Worm (Caenorhabditis elegans): ENCODE results near the gene Y81B9A.4.

The Y81B9A.4 gene

DNA sequence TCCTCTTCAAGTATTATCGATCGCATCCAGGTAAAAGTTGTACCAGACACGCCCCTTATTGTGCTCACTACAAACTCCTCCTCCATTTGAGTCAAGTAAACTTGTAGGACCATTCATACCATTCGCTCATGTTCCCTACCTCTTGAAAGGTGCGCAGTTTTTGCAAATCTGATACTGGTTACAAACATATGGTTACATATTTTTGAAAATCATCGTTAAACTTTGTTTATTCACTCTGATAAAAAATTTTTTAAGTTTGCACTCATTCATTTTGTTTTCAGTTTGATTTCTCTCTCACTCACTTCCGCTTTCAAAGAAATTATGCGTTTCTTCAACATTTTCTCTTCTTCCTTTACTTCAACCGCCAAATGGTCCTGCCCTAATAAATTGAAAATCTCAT, 9.5 kb downstream of the Y81B9A.4 start, which contains the start of gene B0563.1:
Gene B0563.1, plus strand, starts transcription at position 301 of the 400 bp plus-strand sequence.
- TF ChIP-seq hmbx-1 (tag; optimal IDR thresholded peaks at IDR 0.05) (no peak), sea-1 (GFP tag; conservative IDR thresholded peaks at IDR 0.05) (no peak), aly-1 (tag; optimal IDR thresholded peaks at IDR 0.05) (no peak), ceh-36 (tag; optimal IDR thresholded peaks at IDR 0.05) (no peak), F13C5.2 (tag; optimal IDR thresholded peaks at IDR 0.05) (no peak), tbx-37 (GFP tag; conservative IDR thresholded peaks at IDR 0.05) (no peak), tbx-11 (GFP tag; IDR thresholded peaks at IDR 0.05) (no peak), scrt-1 (GFP tag; IDR thresholded peaks at IDR 0.05) (no peak), pes-1 (GFP tag; IDR thresholded peaks at IDR 0.05) (no peak), hmg-4 (GFP tag; optimal IDR thresholded peaks at IDR 0.05) (no peak), ceh-13 (GFP tag; optimal IDR thresholded peaks at IDR 0.05) (no peak), ama-1 (optimal IDR thresholded peaks at IDR 0.05) (no peak)

DNA sequence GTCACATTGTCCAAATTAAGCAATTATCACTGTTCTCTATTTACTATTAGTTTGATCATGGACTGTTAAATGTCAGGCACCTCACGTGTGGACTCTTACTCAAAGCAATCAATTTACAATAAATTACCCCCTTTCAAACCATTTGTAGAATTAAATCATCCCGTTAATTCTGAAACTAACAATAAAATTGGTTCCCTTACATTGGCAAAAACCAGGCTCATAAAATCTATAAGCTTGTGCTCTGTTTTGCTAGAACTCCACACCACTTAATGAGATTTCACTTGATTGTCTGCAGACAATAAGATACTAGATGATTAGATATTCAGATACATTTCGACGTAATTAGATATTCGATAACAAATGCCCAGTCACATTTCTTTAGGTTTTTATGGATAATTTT, 10.7 kb downstream of the Y81B9A.4 start:
- TF ChIP-seq scrt-1 (GFP tag; IDR thresholded peaks at IDR 0.05) (no peak), B0310.2 (tag; optimal IDR thresholded peaks at IDR 0.05) (no peak), hmg-4 (GFP tag; optimal IDR thresholded peaks at IDR 0.05) (no peak)

DNA sequence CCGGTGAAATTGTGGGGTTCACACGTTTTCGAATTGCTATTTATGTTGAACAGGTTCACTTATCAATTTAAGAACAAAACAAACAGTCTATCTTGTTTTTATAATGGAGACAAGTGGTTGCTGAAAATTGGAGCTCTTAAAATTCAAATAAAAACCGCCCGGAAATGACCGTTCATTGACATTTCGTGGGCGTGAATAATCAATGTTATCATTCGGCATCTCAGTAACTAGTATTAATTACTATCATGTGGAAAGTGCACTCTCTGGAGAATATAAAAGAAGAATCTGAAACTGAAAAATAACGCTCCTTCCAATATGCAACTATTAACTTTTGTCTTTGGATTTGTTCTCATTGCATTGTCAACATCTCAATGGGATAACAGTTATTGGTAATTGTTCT, 12.5 kb downstream of the Y81B9A.4 start, which contains the start of gene B0563.9:
Gene B0563.9, plus strand, starts transcription at position 301 of the 400 bp plus-strand sequence.
- TF ChIP-seq tbx-37 (GFP tag; conservative IDR thresholded peaks at IDR 0.05) (no peak), hmg-4 (GFP tag; optimal IDR thresholded peaks at IDR 0.05) (no peak), hnd-1 (tag; optimal IDR thresholded peaks at IDR 0.05) (no peak), ama-1 (optimal IDR thresholded peaks at IDR 0.05) (no peak), tbx-11 (GFP tag; IDR thresholded peaks at IDR 0.05) (no peak), ceh-13 (GFP tag; optimal IDR thresholded peaks at IDR 0.05) (no peak)

DNA sequence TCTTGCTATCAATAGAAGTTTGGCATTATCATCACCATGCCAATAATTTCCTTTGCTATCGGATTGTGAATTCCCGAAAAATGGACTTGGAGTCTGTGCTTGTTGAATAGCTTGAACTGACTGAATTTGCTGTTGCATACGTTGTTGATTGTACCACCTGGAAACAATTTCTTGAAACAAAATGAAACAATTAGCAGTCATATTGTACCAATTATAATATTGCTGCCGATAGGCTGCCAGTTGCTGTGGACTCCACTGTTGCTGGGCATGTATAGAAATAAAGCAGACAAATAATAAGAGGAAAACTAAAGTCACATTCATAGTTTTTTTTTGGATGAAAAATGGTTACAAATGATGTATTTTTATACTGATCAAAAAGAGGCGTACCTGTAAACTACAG, 13.8 kb downstream of the Y81B9A.4 start, which contains the start of gene B0563.10:
Gene B0563.10, minus strand, starts transcription at position 325 of the 400 bp plus-strand sequence.
- TF ChIP-seq hmbx-1 (tag; optimal IDR thresholded peaks at IDR 0.05) (no peak), hnd-1 (tag; optimal IDR thresholded peaks at IDR 0.05) (no peak), tra-4 (tag; optimal IDR thresholded peaks at IDR 0.05) (no peak), tbx-11 (GFP tag; IDR thresholded peaks at IDR 0.05) (no peak), scrt-1 (GFP tag; IDR thresholded peaks at IDR 0.05) (no peak)

DNA sequence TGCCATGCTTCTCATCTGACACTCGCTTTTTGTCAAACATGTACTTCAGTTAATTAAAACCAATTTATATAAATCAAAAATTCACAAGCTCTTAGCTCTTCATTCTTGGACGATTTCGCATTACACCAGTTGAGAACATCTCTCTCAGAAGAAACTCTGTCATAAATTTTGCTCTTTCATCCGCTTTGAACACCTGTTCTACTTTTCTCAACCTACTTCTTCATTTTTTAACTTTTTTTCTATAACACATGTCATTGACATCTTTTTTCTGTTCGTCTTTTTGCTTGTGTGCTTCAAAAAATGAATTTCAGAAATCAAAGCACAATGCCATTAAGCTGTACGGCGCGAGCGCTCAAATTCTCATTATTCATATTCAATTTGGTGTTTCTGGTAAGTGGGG, 17.9 kb downstream of the Y81B9A.4 start, which contains the start of gene tsp-11:
Gene tsp-11, plus strand, starts transcription at position 301 of the 400 bp plus-strand sequence.
- no peak for TF ChIP-seq hnd-1 (tag; optimal IDR thresholded peaks at IDR 0.05)
- no peak for TF ChIP-seq ceh-13 (GFP tag; optimal IDR thresholded peaks at IDR 0.05)
- TF ChIP-seq hmbx-1 (tag; optimal IDR thresholded peaks at IDR 0.05), result no peak
- no peak for TF ChIP-seq tbx-11 (GFP tag; IDR thresholded peaks at IDR 0.05)
- no peak for TF ChIP-seq scrt-1 (GFP tag; IDR thresholded peaks at IDR 0.05)
- TF ChIP-seq aly-1 (tag; optimal IDR thresholded peaks at IDR 0.05), result no peak
- no peak for TF ChIP-seq B0310.2 (tag; optimal IDR thresholded peaks at IDR 0.05)
- no peak for TF ChIP-seq ets-7 (tag; optimal IDR thresholded peaks at IDR 0.05)
- no peak for TF ChIP-seq tbx-37 (GFP tag; conservative IDR thresholded peaks at IDR 0.05)
- no peak for TF ChIP-seq pes-1 (GFP tag; IDR thresholded peaks at IDR 0.05)
- TF ChIP-seq ama-1 (optimal IDR thresholded peaks at IDR 0.05), result no peak
- no peak for TF ChIP-seq sea-1 (GFP tag; conservative IDR thresholded peaks at IDR 0.05)

DNA sequence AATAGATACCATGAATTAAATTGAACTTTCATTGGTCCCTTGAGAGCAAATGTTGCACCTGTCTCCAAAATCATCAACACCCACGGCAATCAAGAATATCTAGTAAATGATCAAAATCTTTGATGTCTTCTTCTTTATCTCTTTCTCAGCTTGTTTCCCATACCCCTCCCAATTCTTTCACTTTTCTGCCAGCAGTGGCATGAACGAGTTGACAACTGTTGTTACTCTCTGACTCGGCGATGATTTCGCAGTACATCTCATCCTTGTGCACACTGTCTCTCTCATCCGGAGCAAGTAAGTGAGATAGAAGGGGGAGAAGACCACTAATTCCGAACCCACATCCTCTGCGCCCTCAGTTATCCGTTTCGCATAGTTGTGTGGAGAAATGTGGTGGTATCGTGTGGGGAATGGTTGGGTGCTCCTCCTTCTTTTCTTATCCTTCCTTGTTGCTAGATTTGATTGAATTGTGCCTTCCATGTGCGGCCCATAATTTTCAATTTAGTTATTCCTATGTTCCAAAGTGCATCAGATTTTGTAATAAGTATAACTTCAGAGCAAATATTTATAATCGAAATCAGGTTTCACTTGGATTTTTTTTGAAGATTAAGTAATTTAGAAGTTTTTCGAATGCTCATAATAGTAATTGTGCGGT, 19.3 kb downstream of the Y81B9A.4 start:
- no peak for TF ChIP-seq ceh-13 (GFP tag; optimal IDR thresholded peaks at IDR 0.05)
- no peak for TF ChIP-seq scrt-1 (GFP tag; IDR thresholded peaks at IDR 0.05)

DNA sequence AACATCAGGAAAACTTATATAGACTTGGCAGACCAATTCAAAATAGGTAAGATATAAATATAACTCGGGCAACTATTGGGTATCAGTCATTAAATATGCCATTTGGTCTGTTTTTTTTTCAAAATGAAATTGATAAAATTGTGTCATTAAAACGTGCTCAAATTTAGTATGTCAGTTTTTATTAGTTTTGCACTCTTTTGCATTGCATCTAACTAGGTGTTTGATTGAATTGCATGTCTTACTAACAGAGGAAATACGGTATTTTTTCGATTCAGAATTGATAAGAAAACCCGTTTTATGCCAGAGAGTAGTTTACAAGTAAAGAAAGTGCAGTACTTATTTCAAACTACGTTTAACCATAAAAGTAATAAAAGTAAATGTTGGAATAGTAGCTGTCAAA, 25.0 kb downstream of the Y81B9A.4 start:
- TF ChIP-seq pes-1 (GFP tag; IDR thresholded peaks at IDR 0.05), result no peak
- TF ChIP-seq F13C5.2 (tag; optimal IDR thresholded peaks at IDR 0.05), result no peak
- TF ChIP-seq ceh-36 (tag; optimal IDR thresholded peaks at IDR 0.05), result no peak
- TF ChIP-seq hnd-1 (tag; optimal IDR thresholded peaks at IDR 0.05), result no peak
- TF ChIP-seq tbx-37 (GFP tag; conservative IDR thresholded peaks at IDR 0.05), result no peak
- no peak for TF ChIP-seq ceh-13 (GFP tag; optimal IDR thresholded peaks at IDR 0.05)
- no peak for TF ChIP-seq B0310.2 (tag; optimal IDR thresholded peaks at IDR 0.05)
- TF ChIP-seq tra-4 (tag; optimal IDR thresholded peaks at IDR 0.05), result no peak
- TF ChIP-seq ets-7 (tag; optimal IDR thresholded peaks at IDR 0.05), result no peak
- no peak for TF ChIP-seq ama-1 (optimal IDR thresholded peaks at IDR 0.05)
- TF ChIP-seq tbx-11 (GFP tag; IDR thresholded peaks at IDR 0.05), result no peak
- TF ChIP-seq hmg-4 (GFP tag; optimal IDR thresholded peaks at IDR 0.05), result no peak
- TF ChIP-seq hmbx-1 (tag; optimal IDR thresholded peaks at IDR 0.05), result no peak
- no peak for TF ChIP-seq scrt-1 (GFP tag; IDR thresholded peaks at IDR 0.05)

DNA sequence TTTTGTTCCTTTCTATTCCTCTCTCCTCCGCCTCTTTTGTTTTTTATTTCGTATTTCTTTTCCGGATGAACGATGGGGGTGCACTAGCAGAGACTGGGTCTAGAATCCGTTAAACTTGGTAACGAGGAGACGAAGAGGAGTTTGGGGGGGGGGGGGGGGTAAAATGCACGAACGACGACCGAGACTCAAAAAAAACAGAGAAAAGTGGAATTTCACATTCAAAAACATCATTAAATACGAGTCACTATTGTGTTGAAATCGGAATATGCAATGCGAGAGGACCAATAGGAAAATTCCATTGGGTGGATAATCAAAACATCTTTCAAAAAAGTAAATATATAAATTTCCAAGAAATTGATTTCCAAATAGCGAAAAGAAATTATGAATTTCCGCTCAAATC, 26.5 kb downstream of the Y81B9A.4 start, which contains the start of gene B0563.7:
Gene B0563.7, minus strand, starts transcription at position 101 of the 400 bp plus-strand sequence.
- TF ChIP-seq F13C5.2 (tag; optimal IDR thresholded peaks at IDR 0.05), result no peak
- no peak for TF ChIP-seq ets-7 (tag; optimal IDR thresholded peaks at IDR 0.05)
- no peak for TF ChIP-seq ama-1 (optimal IDR thresholded peaks at IDR 0.05)
- TF ChIP-seq ceh-36 (tag; optimal IDR thresholded peaks at IDR 0.05), result no peak
- TF ChIP-seq hmg-4 (GFP tag; optimal IDR thresholded peaks at IDR 0.05), result no peak
- no peak for TF ChIP-seq pes-1 (GFP tag; IDR thresholded peaks at IDR 0.05)
- no peak for TF ChIP-seq scrt-1 (GFP tag; IDR thresholded peaks at IDR 0.05)
- no peak for TF ChIP-seq hnd-1 (tag; optimal IDR thresholded peaks at IDR 0.05)
- TF ChIP-seq B0310.2 (tag; optimal IDR thresholded peaks at IDR 0.05), result no peak
